Worm (Caenorhabditis elegans) whole organism, early embryonic: Measurements from ENCODE around the gene nish-1.

Source experiments
- B0310.2 ChIP-seq: sonication (generic microtip); optimal IDR thresholded peaks from 2 replicates; lab custom pipeline; 2016; ENCODE audit warnings: mild to moderate bottlenecking, missing genetic modification characterization, missing compliant biosample characterization
- F13C5.2 ChIP-seq: sonication (generic microtip); optimal IDR thresholded peaks from 2 replicates; lab custom pipeline; 2017; ENCODE audit warnings: mild to moderate bottlenecking, missing genetic modification characterization, inconsistent platforms, missing compliant biosample characterization
- ama-1 ChIP-seq: fragments of 150-350 bp; optimal IDR thresholded peaks from 2 replicates; lab custom pipeline; 2014
- ets-7 ChIP-seq: sonication (generic microtip); optimal IDR thresholded peaks from 2 replicates; lab custom pipeline; 2016; ENCODE audit warnings: missing genotype, missing genetic modification characterization, missing compliant biosample characterization
- hmg-4 ChIP-seq: fragments of 200-800 bp; sonication (Bioruptor generic); optimal IDR thresholded peaks from 2 replicates; lab custom pipeline; 2018; ENCODE audit warnings: mild to moderate bottlenecking, missing genetic modification characterization, missing compliant biosample characterization
- hnd-1 ChIP-seq: sonication (generic microtip); optimal IDR thresholded peaks from 2 replicates; lab custom pipeline; 2016; ENCODE audit warnings: missing genetic modification characterization, missing compliant biosample characterization
- tbx-11 ChIP-seq: fragments of 200-800 bp; sonication (Bioruptor generic); IDR thresholded peaks from 2 replicates; pipeline ENCODE4 v1.3.6; 2022; ENCODE audit warnings: missing genetic modification characterization, missing compliant biosample characterization

DNA sequence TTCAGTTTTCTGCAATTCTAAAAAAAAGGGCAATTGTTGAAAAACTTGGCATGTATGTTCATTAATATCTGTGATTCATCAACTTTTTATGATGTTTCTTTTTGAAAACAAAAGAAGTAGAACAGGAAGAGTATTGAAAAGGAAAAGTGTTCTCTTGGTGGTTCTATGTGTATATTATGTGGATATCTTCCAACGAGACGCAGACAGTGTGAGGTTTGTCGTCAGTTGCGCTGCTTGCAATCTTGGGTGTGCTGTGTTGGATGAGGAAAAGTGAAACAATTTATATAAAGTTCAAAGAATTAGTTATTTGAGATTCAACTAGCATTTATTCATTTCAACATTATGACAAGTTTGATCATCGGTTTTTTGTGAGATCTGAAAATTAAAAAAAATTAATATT is 11.7 kb upstream of the nish-1 start:
- TF ChIP-seq hnd-1, result no peak
- TF ChIP-seq hmg-4, result no peak
- no peak for TF ChIP-seq ama-1 (lab: Kevin White, UChicago)
- no peak for TF ChIP-seq tbx-11
- no peak for TF ChIP-seq F13C5.2
- TF ChIP-seq ets-7 (tag; lab: Kevin White, UChicago), result no peak
- no peak for TF ChIP-seq B0310.2 (tag; lab: Kevin White, UChicago)
